Worm (Caenorhabditis elegans) whole organism, early embryonic: ENCODE measurements around the gene Y37E11B.2.

ENCODE experiments used
- F13C5.2 ChIP-seq: sonication (generic microtip); optimal IDR thresholded peaks from 2 replicates; lab custom pipeline; 2017; ENCODE audit warnings: mild to moderate bottlenecking, missing genetic modification characterization, inconsistent platforms, missing compliant biosample characterization
- ama-1 ChIP-seq: fragments of 150-350 bp; optimal IDR thresholded peaks from 2 replicates; lab custom pipeline; 2014
- ceh-13 ChIP-seq: fragments of 200-800 bp; sonication (Bioruptor generic); optimal IDR thresholded peaks from 2 replicates; lab custom pipeline; 2018; ENCODE audit warnings: mild to moderate bottlenecking, missing genetic modification characterization, missing compliant biosample characterization
- hmbx-1 ChIP-seq: sonication (generic microtip); optimal IDR thresholded peaks from 2 replicates; lab custom pipeline; 2016; ENCODE audit warnings: mild to moderate bottlenecking, missing genetic modification characterization, missing compliant biosample characterization
- hnd-1 ChIP-seq: sonication (generic microtip); optimal IDR thresholded peaks from 2 replicates; lab custom pipeline; 2016; ENCODE audit warnings: missing genetic modification characterization, missing compliant biosample characterization
- tbx-11 ChIP-seq: fragments of 200-800 bp; sonication (Bioruptor generic); IDR thresholded peaks from 2 replicates; pipeline ENCODE4 v1.3.6; 2022; ENCODE audit warnings: missing genetic modification characterization, missing compliant biosample characterization

ce11 chrIV:3547500-3547899, 30.8 kb upstream of the Y37E11B.2 start, which contains the start of gene nstp-6:
- TF ChIP-seq ceh-13 (GFP tag; lab: Kevin White, UChicago): no peak
- no peak for TF ChIP-seq hmbx-1 (tag; lab: Kevin White, UChicago)
- no peak for TF ChIP-seq ama-1
- no peak for TF ChIP-seq F13C5.2 (tag; lab: Kevin White, UChicago)
- no peak for TF ChIP-seq tbx-11
- TF ChIP-seq hnd-1 (tag; lab: Kevin White, UChicago): no peak
